Worm (Caenorhabditis elegans): ENCODE data around the gene herd-1.

DNA sequence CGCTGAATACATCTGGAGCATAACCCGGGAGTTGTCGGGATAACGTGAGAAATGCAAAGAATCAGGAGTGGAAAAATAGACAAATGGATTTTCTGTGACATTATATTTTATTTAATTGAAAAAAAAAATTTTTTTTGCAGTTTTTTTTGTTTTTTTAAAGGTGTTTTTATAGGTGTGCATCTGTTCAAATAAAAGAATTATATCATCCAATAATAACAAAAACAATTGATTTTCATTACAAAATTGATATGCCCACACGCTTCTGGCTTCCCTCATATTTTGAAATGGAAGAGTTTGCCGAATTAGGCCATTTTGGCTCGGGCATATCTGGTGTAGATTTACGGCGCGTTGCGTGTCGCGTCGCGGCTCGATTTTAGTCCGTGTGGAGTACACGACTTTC lies 4.4 kb upstream of the herd-1 start, which contains the start of gene Y49E10.25:
- TF ChIP-seq hmbx-1 (tag; optimal IDR thresholded peaks at IDR 0.05): no peak
- no peak for TF ChIP-seq hnd-1 (tag; optimal IDR thresholded peaks at IDR 0.05)
- no peak for TF ChIP-seq ama-1 (optimal IDR thresholded peaks at IDR 0.05)
- TF ChIP-seq tbx-11 (GFP tag; IDR thresholded peaks at IDR 0.05): no peak
- no peak for TF ChIP-seq tbx-37 (GFP tag; conservative IDR thresholded peaks at IDR 0.05)
- TF ChIP-seq sea-1 (GFP tag; conservative IDR thresholded peaks at IDR 0.05): no peak
- no peak for TF ChIP-seq F13C5.2 (tag; optimal IDR thresholded peaks at IDR 0.05)
- no peak for TF ChIP-seq B0310.2 (tag; optimal IDR thresholded peaks at IDR 0.05)
- no peak for TF ChIP-seq ceh-36 (tag; optimal IDR thresholded peaks at IDR 0.05)
- no peak for TF ChIP-seq aly-1 (tag; optimal IDR thresholded peaks at IDR 0.05)
- no peak for TF ChIP-seq pes-1 (GFP tag; IDR thresholded peaks at IDR 0.05)
